Worm (Caenorhabditis elegans) whole organism, midembryonic: ENCODE measurements around the gene K11H12.5.

ENCODE experiments used
- T22C8.4 ChIP-seq: fragments of 200-800 bp; sonication (Bioruptor generic); IDR thresholded peaks from 2 replicates; pipeline ENCODE4 v1.3.6; 2022; ENCODE audit warnings: missing genetic modification characterization, missing compliant biosample characterization
- cog-1 ChIP-seq: sonication (generic microtip); optimal IDR thresholded peaks from 2 replicates; lab custom pipeline; 2016; ENCODE audit warnings: missing genetic modification characterization, missing compliant biosample characterization
- flt-1 ChIP-seq: fragments of 200-800 bp; sonication (Bioruptor generic); IDR thresholded peaks from 2 replicates; pipeline ENCODE4 v1.3.6; 2022; ENCODE audit warnings: missing genetic modification characterization, missing compliant biosample characterization
- klf-2 ChIP-seq: fragments of 200-800 bp; sonication (Bioruptor generic); conservative IDR thresholded peaks from 2 replicates; pipeline ENCODE4 v1.3.6; 2022; ENCODE audit warnings: missing genetic modification reagents, missing genetic modification characterization, missing compliant biosample characterization
- med-1 ChIP-seq: sonication (generic microtip); optimal IDR thresholded peaks from 2 replicates; lab custom pipeline; 2017; ENCODE audit warnings: missing genetic modification characterization, mild to moderate bottlenecking, missing compliant biosample characterization, antibody characterized with exemption, missing genetic modification reagents; ENCODE audit not compliant: insufficient read depth
- ref-1 ChIP-seq: fragments of 200-800 bp; sonication (Bioruptor generic); conservative IDR thresholded peaks from 2 replicates; pipeline ENCODE4 v1.3.6; 2022; ENCODE audit warnings: missing genetic modification reagents, missing genetic modification characterization, missing compliant biosample characterization
- tab-1 ChIP-seq: fragments of 200-800 bp; sonication (Bioruptor generic); IDR thresholded peaks from 2 replicates; pipeline ENCODE4 v1.3.6; 2022; ENCODE audit warnings: missing genetic modification characterization, missing compliant biosample characterization
- ztf-23 ChIP-seq: fragments of 200-800 bp; sonication (Bioruptor generic); IDR thresholded peaks from 2 replicates; pipeline ENCODE4 v1.3.6; 2022; ENCODE audit warnings: missing genetic modification reagents, missing genetic modification characterization, missing compliant biosample characterization
- ztf-29 ChIP-seq: fragments of 200-800 bp; sonication (Bioruptor generic); IDR thresholded peaks from 2 replicates; pipeline ENCODE4 v1.3.6; 2022; ENCODE audit warnings: missing genetic modification reagents, missing genetic modification characterization, missing compliant biosample characterization

DNA sequence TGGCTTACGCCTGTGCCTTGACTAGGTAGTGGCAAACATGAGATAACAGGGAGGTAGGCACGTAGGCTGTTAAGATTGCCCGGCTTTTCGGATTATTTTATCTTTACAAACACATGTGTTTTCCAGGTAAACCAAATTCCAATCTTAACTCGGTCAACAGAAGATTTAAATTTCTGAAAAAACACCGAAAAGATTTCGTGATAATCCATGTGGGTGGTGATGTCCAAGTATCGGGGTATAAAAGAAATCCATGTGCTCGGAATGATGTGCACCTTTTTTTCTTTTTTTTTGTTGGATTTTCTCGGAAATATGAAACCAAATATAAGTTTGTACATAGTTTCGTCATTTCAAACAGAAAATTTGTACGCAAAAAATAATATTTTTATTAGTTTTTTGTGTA is 32.9 kb upstream of the K11H12.5 start:
- TF ChIP-seq ztf-29 (GFP tag; lab: Robert Waterston, UW) (no peak), flt-1 (GFP tag; lab: Robert Waterston, UW) (no peak), tab-1 (GFP tag; lab: Robert Waterston, UW) (no peak), cog-1 (tag; lab: Kevin White, UChicago) (no peak), T22C8.4 (GFP tag; lab: Robert Waterston, UW) (no peak), ztf-23 (GFP tag; lab: Robert Waterston, UW) (no peak), med-1 (GFP tag; lab: Kevin White, UChicago) (no peak), klf-2 (GFP tag; lab: Robert Waterston, UW) (no peak), ref-1 (GFP tag; lab: Robert Waterston, UW) (no peak)
